Worm (Caenorhabditis elegans) whole organism, mixed stage, embryonic: ENCODE measurements around the gene drd-1.

ENCODE experiments used
- bed-3 ChIP-seq: fragments of 200-800 bp; sonication (Bioruptor generic); optimal IDR thresholded peaks from 3 replicates; lab custom pipeline; 2018; ENCODE audit warnings: mild to moderate bottlenecking, missing genetic modification characterization, moderate library complexity, missing compliant biosample characterization
- blmp-1 ChIP-seq: fragments of 150-350 bp; optimal IDR thresholded peaks from 2 replicates; lab custom pipeline; 2014; ENCODE audit warnings: missing biosample characterization, missing genetic modification characterization
- drap-1 ChIP-seq: fragments of 200-800 bp; sonication (Bioruptor generic); optimal IDR thresholded peaks from 3 replicates; lab custom pipeline; 2018; ENCODE audit warnings: mild to moderate bottlenecking, missing genetic modification characterization, missing compliant biosample characterization
- elt-1 ChIP-seq: sonication (generic microtip); optimal IDR thresholded peaks from 2 replicates; lab custom pipeline; 2017; ENCODE audit warnings: missing genetic modification characterization, mild to moderate bottlenecking, missing compliant biosample characterization, antibody characterized with exemption, moderate library complexity, borderline replicate concordance; ENCODE audit not compliant: insufficient read depth
- elt-3 ChIP-seq: fragments of 150-350 bp; optimal IDR thresholded peaks from 2 replicates; lab custom pipeline; 2014; ENCODE audit warnings: missing biosample characterization, missing genetic modification characterization
- ham-2 ChIP-seq: fragments of 200-800 bp; sonication (Bioruptor generic); optimal IDR thresholded peaks from 2 replicates; lab custom pipeline; 2018; ENCODE audit warnings: mild to moderate bottlenecking, missing genetic modification characterization, missing compliant biosample characterization
- lin-13 ChIP-seq: fragments of 150-350 bp; optimal IDR thresholded peaks from 2 replicates; lab custom pipeline; 2014; ENCODE audit warnings: missing biosample characterization, missing genetic modification characterization
- lin-32 ChIP-seq: fragments of 200-800 bp; sonication (Bioruptor generic); optimal IDR thresholded peaks from 2 replicates; lab custom pipeline; 2018; ENCODE audit warnings: mild to moderate bottlenecking, missing genetic modification characterization, missing compliant biosample characterization
- mls-2 ChIP-seq: sonication (generic microtip); optimal IDR thresholded peaks from 2 replicates; lab custom pipeline; 2016; ENCODE audit warnings: mild to moderate bottlenecking, missing genetic modification characterization, moderate library complexity, missing compliant biosample characterization
- nhr-28 ChIP-seq: fragments of 150-350 bp; optimal IDR thresholded peaks from 2 replicates; lab custom pipeline; 2014; ENCODE audit warnings: missing biosample characterization, missing genetic modification characterization
- unc-120 ChIP-seq: sonication (generic microtip); optimal IDR thresholded peaks from 2 replicates; lab custom pipeline; 2017; ENCODE audit warnings: missing genetic modification characterization, missing compliant biosample characterization; ENCODE audit not compliant: poor library complexity, severe bottlenecking
- unc-39 ChIP-seq: fragments of 150-350 bp; optimal IDR thresholded peaks from 2 replicates; lab custom pipeline; 2014; ENCODE audit warnings: missing biosample characterization, missing genetic modification characterization
- unc-62 ChIP-seq: fragments of 150-350 bp; optimal IDR thresholded peaks from 2 replicates; lab custom pipeline; 2014; ENCODE audit warnings: missing biosample characterization, missing genetic modification reagents, missing genetic modification characterization

DNA sequence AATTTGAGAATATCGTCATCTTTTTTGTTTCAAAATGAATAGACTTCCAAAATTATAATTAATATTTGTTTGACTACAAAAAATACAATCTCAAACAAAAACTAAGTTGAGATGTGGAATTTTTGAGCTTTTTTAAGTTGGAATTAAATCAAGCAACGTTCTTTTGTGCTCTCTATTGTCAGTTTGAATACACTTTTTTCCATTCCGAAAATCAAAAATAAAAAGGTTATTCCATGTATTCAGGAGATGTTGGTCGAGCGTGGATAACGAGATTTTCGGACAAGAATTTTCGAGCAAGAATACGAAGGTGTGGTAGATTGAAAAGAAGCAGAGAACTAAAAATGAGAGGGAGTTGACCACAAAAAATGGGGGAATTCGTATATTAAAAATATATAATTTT is 17.7 kb upstream of the drd-1 start:
- no peak for TF ChIP-seq elt-3 (tag; lab: Kevin White, UChicago)
- no peak for TF ChIP-seq blmp-1 (tag; lab: Kevin White, UChicago)
- no peak for TF ChIP-seq elt-1 (tag; lab: Kevin White, UChicago)
- no peak for TF ChIP-seq lin-13 (tag; lab: Kevin White, UChicago)
- TF ChIP-seq lin-32 (GFP tag; lab: Kevin White, UChicago): no peak
- no peak for TF ChIP-seq unc-39 (tag; lab: Kevin White, UChicago)
- no peak for TF ChIP-seq mls-2
- TF ChIP-seq drap-1 (GFP tag; lab: Kevin White, UChicago): no peak
- TF ChIP-seq nhr-28 (tag; lab: Kevin White, UChicago): no peak
- no peak for TF ChIP-seq unc-62 (GFP tag; lab: Kevin White, UChicago)
- no peak for TF ChIP-seq bed-3 (GFP tag; lab: Kevin White, UChicago)
- no peak for TF ChIP-seq ham-2 (GFP tag; lab: Kevin White, UChicago)
- TF ChIP-seq unc-120: no peak
